Worm (Caenorhabditis elegans): ENCODE data around the gene rbm-26.

The rbm-26 gene

ce11 chrIII:5667952-5668489, 43.3 kb upstream of the rbm-26 start:
- TF ChIP-seq dmd-4 (tag; optimal IDR thresholded peaks at IDR 0.05) (no peak), ceh-16 (tag; optimal IDR thresholded peaks at IDR 0.05) (peak; percentile 65), fos-1 (tag; optimal IDR thresholded peaks at IDR 0.05) (peak; percentile 49), crh-2 (tag; optimal IDR thresholded peaks at IDR 0.05) (peak; percentile 32), lin-13 (GFP tag; optimal IDR thresholded peaks at IDR 0.05) (no peak), nhr-25 (tag; optimal IDR thresholded peaks at IDR 0.05) (peak; percentile 31), nhr-12 (tag; optimal IDR thresholded peaks at IDR 0.05) (no peak), nhr-129 (tag; optimal IDR thresholded peaks at IDR 0.05) (peak; percentile 15), C34F6.9 (tag; optimal IDR thresholded peaks at IDR 0.05) (peak; percentile 34), F13H6.1 (tag; optimal IDR thresholded peaks at IDR 0.05) (peak; percentile 5)

ce11 chrIII:5674196-5674595, 37.1 kb upstream of the rbm-26 start:
- TF ChIP-seq snpc-4 (tag; optimal IDR thresholded peaks at IDR 0.05): no peak
- TF ChIP-seq ZK546.5 (tag; optimal IDR thresholded peaks at IDR 0.05): no peak
- no peak for TF ChIP-seq unc-62 (GFP tag; optimal IDR thresholded peaks at IDR 0.05)
- no peak for TF ChIP-seq nhr-23 (tag; optimal IDR thresholded peaks at IDR 0.05)
- no peak for TF ChIP-seq unc-39 (tag; optimal IDR thresholded peaks at IDR 0.05)
- TF ChIP-seq nhr-237 (tag; optimal IDR thresholded peaks at IDR 0.05): no peak
- no peak for TF ChIP-seq sma-3 (GFP tag; optimal IDR thresholded peaks at IDR 0.05)
- TF ChIP-seq elt-1 (tag; optimal IDR thresholded peaks at IDR 0.05): no peak
- TF ChIP-seq mbf-1 (tag; optimal IDR thresholded peaks at IDR 0.05): no peak
- TF ChIP-seq aly-2 (tag; optimal IDR thresholded peaks at IDR 0.05): no peak
- TF ChIP-seq nhr-12 (tag; optimal IDR thresholded peaks at IDR 0.05): no peak
- no peak for TF ChIP-seq zag-1 (tag; optimal IDR thresholded peaks at IDR 0.05)

- TF ChIP-seq peb-1 (tag; optimal IDR thresholded peaks at IDR 0.05): no peak
Measured at ce11 chrIII:5675384-5675984, 35.9 kb upstream of the rbm-26 start.

ce11 chrIII:5677790-5678189, 33.6 kb upstream of the rbm-26 start, which contains the start of gene F54E7.9:
Gene F54E7.9, minus strand, starts transcription at chrIII:5677890.
- TF ChIP-seq lin-39 (tag; optimal IDR thresholded peaks at IDR 0.05) (no peak), nhr-77 (tag; optimal IDR thresholded peaks at IDR 0.05) (no peak), fos-1 (tag; optimal IDR thresholded peaks at IDR 0.05) (no peak), Y55F3AM.14 (GFP tag; optimal IDR thresholded peaks at IDR 0.05) (no peak)

- TF ChIP-seq unc-39 (tag; optimal IDR thresholded peaks at IDR 0.05) (peak; percentile 62), R02D3.7 (tag; optimal IDR thresholded peaks at IDR 0.05) (peak; percentile 98), nhr-12 (tag; optimal IDR thresholded peaks at IDR 0.05) (peak; percentile 69), gmeb-1 (tag; optimal IDR thresholded peaks at IDR 0.05) (peak; percentile 99), mab-5 (tag; optimal IDR thresholded peaks at IDR 0.05) (peak; percentile 97), nhr-77 (tag; optimal IDR thresholded peaks at IDR 0.05) (peak; percentile 94), alr-1 (tag; optimal IDR thresholded peaks at IDR 0.05) (no peak), ceh-16 (tag; optimal IDR thresholded peaks at IDR 0.05) (peak; percentile 94), unc-62 (GFP tag; optimal IDR thresholded peaks at IDR 0.05) (peak; percentile 84), peb-1 (tag; optimal IDR thresholded peaks at IDR 0.05) (no peak), lin-13 (GFP tag; optimal IDR thresholded peaks at IDR 0.05) (peak; percentile 98), nhr-237 (tag; optimal IDR thresholded peaks at IDR 0.05) (peak; percentile 84), zag-1 (tag; optimal IDR thresholded peaks at IDR 0.05) (peak; percentile 97), lin-39 (tag; optimal IDR thresholded peaks at IDR 0.05) (peak; percentile 85), elt-1 (tag; optimal IDR thresholded peaks at IDR 0.05) (no peak), blmp-1 (tag; optimal IDR thresholded peaks at IDR 0.05; ENCODE audit: insufficient read depth) (peak; percentile 94), nhr-25 (tag; optimal IDR thresholded peaks at IDR 0.05) (peak; percentile 99), lsy-2 (tag; optimal IDR thresholded peaks at IDR 0.05) (peak; percentile 94 to 98), F13H6.1 (tag; optimal IDR thresholded peaks at IDR 0.05) (peak; percentile 98), ztf-1 (GFP tag; conservative IDR thresholded peaks at IDR 0.05) (no peak), Y55F3AM.14 (GFP tag; optimal IDR thresholded peaks at IDR 0.05) (peak; percentile 85), C34F6.9 (tag; optimal IDR thresholded peaks at IDR 0.05) (peak; percentile 99), elt-3 (tag; optimal IDR thresholded peaks at IDR 0.05) (no peak), sem-4 (tag; optimal IDR thresholded peaks at IDR 0.05) (peak; percentile 99), nhr-23 (tag; optimal IDR thresholded peaks at IDR 0.05) (no peak), ama-1 (optimal IDR thresholded peaks at IDR 0.05) (peak; percentile 88), crh-2 (tag; optimal IDR thresholded peaks at IDR 0.05) (peak; percentile 99), snpc-4 (tag; optimal IDR thresholded peaks at IDR 0.05) (peak; percentile 94), mbf-1 (tag; optimal IDR thresholded peaks at IDR 0.05) (no peak), sma-3 (GFP tag; optimal IDR thresholded peaks at IDR 0.05) (peak; percentile 99), nhr-6 (tag; optimal IDR thresholded peaks at IDR 0.05) (peak; percentile 98), ztf-4 (tag; optimal IDR thresholded peaks at IDR 0.05) (peak; percentile 98), ZK546.5 (tag; optimal IDR thresholded peaks at IDR 0.05) (peak; percentile 91), dmd-4 (tag; optimal IDR thresholded peaks at IDR 0.05) (peak; percentile 79), ztf-11 (tag; optimal IDR thresholded peaks at IDR 0.05) (peak; percentile 45), skn-1 (tag; optimal IDR thresholded peaks at IDR 0.05) (peak; percentile 85), nhr-11 (tag; optimal IDR thresholded peaks at IDR 0.05) (peak; percentile 73), lin-11 (tag; optimal IDR thresholded peaks at IDR 0.05) (peak; percentile 98), nhr-129 (tag; optimal IDR thresholded peaks at IDR 0.05) (peak; percentile 99)
Measured at ce11 chrIII:5678935-5679334, 32.4 kb upstream of the rbm-26 start, which contains the start of the genes ska-3 and rps-12. Gene ska-3, minus strand, starts transcription at chrIII:5679005. Gene rps-12, plus strand, starts transcription at chrIII:5679298.

Measured in whole organism, L2 larva.